Fruit fly (Drosophila melanogaster): ENCODE results near the gene Ublcp1.

Ublcp1 gene

DNA sequence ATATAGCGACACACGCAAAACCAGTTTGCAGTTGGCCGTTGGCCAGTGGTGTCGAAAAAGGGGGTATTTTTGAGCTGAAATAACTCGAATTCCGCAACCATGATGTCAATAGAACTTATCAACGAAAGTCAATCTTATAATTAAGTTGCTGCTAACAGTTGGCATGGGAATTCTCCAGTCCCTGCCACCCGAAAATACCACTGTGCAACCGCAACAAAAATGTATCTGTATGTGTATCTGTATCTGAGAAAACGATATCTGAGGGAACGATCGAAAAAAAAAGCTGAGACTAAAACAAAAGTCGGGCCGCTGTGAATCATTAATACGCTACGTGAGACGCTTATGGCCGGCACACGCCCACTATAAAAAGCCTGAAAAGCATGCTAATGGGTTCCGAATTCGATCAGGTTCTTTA lies 14.8 kb upstream of the Ublcp1 start (continued):
- TF ChIP-seq Smox (GFP tag; optimal IDR thresholded peaks at IDR 0.05) (peak; percentile 91), ss (GFP tag; optimal IDR thresholded peaks at IDR 0.05) (peak; percentile 70 to 89), CG3032 (tag; optimal IDR thresholded peaks at IDR 0.05) (peak; percentile 85), CG1621 (tag; optimal IDR thresholded peaks at IDR 0.05) (peak; percentile 88), CG6808 (GFP tag; optimal IDR thresholded peaks at IDR 0.05) (peak; percentile 82), Ets96B (tag; optimal IDR thresholded peaks at IDR 0.05) (peak; percentile 90), CG8319 (GFP tag; optimal IDR thresholded peaks at IDR 0.05) (peak; percentile 87), Hr38 (GFP tag; optimal IDR thresholded peaks at IDR 0.05) (no peak), Ets21C (GFP tag; optimal IDR thresholded peaks at IDR 0.05) (peak; percentile 91), Sox15 (GFP tag; optimal IDR thresholded peaks at IDR 0.05) (peak; percentile 85), CG8632 (GFP tag; optimal IDR thresholded peaks at IDR 0.05) (peak; percentile 89), CG34406 (GFP tag; optimal IDR thresholded peaks at IDR 0.05) (peak; percentile 91), net (GFP tag; optimal IDR thresholded peaks at IDR 0.05) (peak; percentile 91), CG11762 (GFP tag; optimal IDR thresholded peaks at IDR 0.05; ENCODE audit: insufficient read depth) (peak; percentile 73), spab (GFP tag; optimal IDR thresholded peaks at IDR 0.05) (peak; percentile 79), dsx (GFP tag; optimal IDR thresholded peaks at IDR 0.05; ENCODE audit: poor library complexity, severe bottlenecking) (peak; percentile 82), CG6854 (GFP tag; optimal IDR thresholded peaks at IDR 0.05) (peak; percentile 15), CG32006 (GFP tag; optimal IDR thresholded peaks at IDR 0.05) (peak; percentile 80), lz (GFP tag; optimal IDR thresholded peaks at IDR 0.05) (peak; percentile 94), Eip75B (GFP tag; optimal IDR thresholded peaks at IDR 0.05) (peak; percentile 90), dac (GFP tag; optimal IDR thresholded peaks at IDR 0.05) (peak; percentile 47), vri (GFP tag; optimal IDR thresholded peaks at IDR 0.05) (peak; percentile 93), CG6792 (GFP tag; optimal IDR thresholded peaks at IDR 0.05) (peak; percentile 89), acj6 (GFP tag; optimal IDR thresholded peaks at IDR 0.05) (peak; percentile 90), Eip93F (GFP tag; optimal IDR thresholded peaks at IDR 0.05) (no peak), CG11294 (GFP tag; IDR thresholded peaks at IDR 0.05) (peak; percentile 65), fd85E (GFP tag; optimal IDR thresholded peaks at IDR 0.05) (peak; percentile 65), Sox14 (GFP tag; optimal IDR thresholded peaks at IDR 0.05) (peak; percentile 91), CG3919 (GFP tag; optimal IDR thresholded peaks at IDR 0.05) (peak; percentile 93), topi (GFP tag; optimal IDR thresholded peaks at IDR 0.05) (peak; percentile 93), achi (GFP tag; optimal IDR thresholded peaks at IDR 0.05) (peak; percentile 88), CG6163 (GFP tag; IDR thresholded peaks at IDR 0.05) (peak; percentile 92), svp (GFP tag) (peak; percentile 97), fd59A (GFP tag; optimal IDR thresholded peaks at IDR 0.05) (peak; percentile 82), eg (GFP tag; IDR thresholded peaks at IDR 0.05) (peak; percentile 84), CG10669 (GFP tag; optimal IDR thresholded peaks at IDR 0.05) (peak; percentile 91), CG15336 (GFP tag; IDR thresholded peaks at IDR 0.05) (peak; percentile 79), CG4318 (GFP tag; optimal IDR thresholded peaks at IDR 0.05) (peak; percentile 60), CG16779 (tag; optimal IDR thresholded peaks at IDR 0.05) (peak; percentile 57), CG11902 (GFP tag; optimal IDR thresholded peaks at IDR 0.05) (peak; percentile 89), esn (GFP tag; optimal IDR thresholded peaks at IDR 0.05) (peak; percentile 93), fkh (GFP tag; optimal IDR thresholded peaks at IDR 0.05) (no peak), OdsH (GFP tag; optimal IDR thresholded peaks at IDR 0.05) (peak; percentile 89)
